Fruit fly (Drosophila melanogaster) whole organism, wandering third instar larva: ENCODE results near the gene CG18764.

Experiments
- Abd-B ChIP-seq: fragments of >200 bp; optimal IDR thresholded peaks from 2 replicates; lab custom pipeline; 2017; ENCODE audit warnings: missing biosample characterization, missing genetic modification characterization
- CG32264 ChIP-seq: fragments of 200-800 bp; sonication (Bioruptor generic); optimal IDR thresholded peaks from 2 replicates; lab custom pipeline; 2016; ENCODE audit warnings: missing biosample characterization, missing genetic modification characterization
- CG9705 ChIP-seq: fragments of 200-800 bp; sonication (Bioruptor generic); optimal IDR thresholded peaks from 2 replicates; lab custom pipeline; 2018; ENCODE audit warnings: missing biosample characterization, mild to moderate bottlenecking, missing genetic modification characterization
- CrebA ChIP-seq: fragments of 200-800 bp; sonication (Bioruptor generic); optimal IDR thresholded peaks from 2 replicates; lab custom pipeline; 2016; ENCODE audit warnings: missing biosample characterization, mild to moderate bottlenecking, missing genetic modification characterization, borderline replicate concordance
- Dif ChIP-seq: fragments of 200-275, 200-300 bp; sonication (Bioruptor generic); optimal IDR thresholded peaks from 2 replicates; lab custom pipeline; 2018; ENCODE audit warnings: missing biosample characterization, missing genetic modification characterization; ENCODE audit not compliant: partially characterized antibody
- GATAd ChIP-seq: sonication (Bioruptor generic); optimal IDR thresholded peaks from 2 replicates; lab custom pipeline; 2016; ENCODE audit warnings: missing biosample characterization, missing genetic modification characterization
- HLH106 ChIP-seq: fragments of 200-800 bp; optimal IDR thresholded peaks from 3 replicates; lab custom pipeline; 2019; ENCODE audit warnings: missing biosample characterization, mild to moderate bottlenecking, missing genetic modification characterization, moderate library complexity
- Hnf4 ChIP-seq: fragments of 200-800 bp; sonication (Bioruptor generic); optimal IDR thresholded peaks from 2 replicates; lab custom pipeline; 2016; ENCODE audit warnings: missing biosample characterization, mild to moderate bottlenecking, missing genetic modification characterization
- Hr78 ChIP-seq: fragments of >200 bp; optimal IDR thresholded peaks from 2 replicates; lab custom pipeline; 2017; ENCODE audit warnings: missing biosample characterization, missing genetic modification characterization
- Hr83 ChIP-seq: fragments of 200-300 bp; sonication (Bioruptor generic); optimal IDR thresholded peaks from 2 replicates; lab custom pipeline; 2016; ENCODE audit warnings: missing biosample characterization, mild to moderate bottlenecking, missing genetic modification characterization, moderate library complexity; ENCODE audit not compliant: poor library complexity, severe bottlenecking
- Jra ChIP-seq: sonication (Bioruptor generic); optimal IDR thresholded peaks from 2 replicates; lab custom pipeline; 2016; ENCODE audit warnings: missing biosample characterization, missing genetic modification characterization
- Myc ChIP-seq: fragments of >200 bp; optimal IDR thresholded peaks from 2 replicates; lab custom pipeline; 2017
- OdsH ChIP-seq: fragments of 200-800 bp; sonication (Bioruptor generic); optimal IDR thresholded peaks from 2 replicates; lab custom pipeline; 2016; ENCODE audit warnings: missing biosample characterization, mild to moderate bottlenecking, missing genetic modification characterization
- Rel ChIP-seq, 2 experiments: fragments of 200-800 bp; sonication (Bioruptor generic) in 1 of 2; optimal IDR thresholded peaks; 2 replicates in 1 of 2; 3 replicates in 1 of 2; lab custom pipeline; 2016 to 2019; ENCODE audit warnings: mild to moderate bottlenecking in 2 of 2, missing biosample characterization in 2 of 2, missing genetic modification characterization in 2 of 2, moderate library complexity in 1 of 2
- Sp1 ChIP-seq: fragments of 200-800 bp; sonication (Bioruptor generic); optimal IDR thresholded peaks from 3 replicates; lab custom pipeline; 2019; ENCODE audit warnings: missing biosample characterization, mild to moderate bottlenecking, missing genetic modification characterization, moderate library complexity
- Vsx2 ChIP-seq: fragments of 200-300, 225-300 bp; sonication (Bioruptor generic); optimal IDR thresholded peaks from 2 replicates; lab custom pipeline; 2018; ENCODE audit warnings: missing biosample characterization, missing genetic modification characterization; ENCODE audit not compliant: partially characterized antibody
- br ChIP-seq: fragments of 200-800 bp; sonication (Bioruptor generic); optimal IDR thresholded peaks from 2 replicates; lab custom pipeline; 2016; ENCODE audit warnings: missing biosample characterization, missing genetic modification characterization
- brk ChIP-seq: fragments of 200-800 bp; sonication (Bioruptor generic); optimal IDR thresholded peaks from 2 replicates; lab custom pipeline; 2016; ENCODE audit warnings: missing biosample characterization, mild to moderate bottlenecking, missing genetic modification characterization
- dl ChIP-seq, 2 experiments: fragments of 175-275, 200-275 bp in 1 of 2; fragments of 200-275 bp in 1 of 2; sonication (Bioruptor generic); optimal IDR thresholded peaks; lab custom pipeline; 2018; ENCODE audit warnings: mild to moderate bottlenecking in 2 of 2, missing biosample characterization in 2 of 2, missing genetic modification characterization in 2 of 2, moderate library complexity in 2 of 2; ENCODE audit not compliant: partially characterized antibody in 2 of 2, insufficient read depth in 1 of 2
- dmrt93B ChIP-seq: fragments of 200-800 bp; sonication (Bioruptor generic); optimal IDR thresholded peaks from 2 replicates; lab custom pipeline; 2018; ENCODE audit warnings: missing biosample characterization, mild to moderate bottlenecking, missing genetic modification characterization
- dsf ChIP-seq: sonication (Bioruptor generic); optimal IDR thresholded peaks from 2 replicates; lab custom pipeline; 2016; ENCODE audit warnings: missing biosample characterization, missing genetic modification characterization, borderline replicate concordance
- ey ChIP-seq: fragments of 200-800 bp; sonication (Bioruptor generic); optimal IDR thresholded peaks from 2 replicates; lab custom pipeline; 2016; ENCODE audit warnings: missing biosample characterization, missing genetic modification characterization
- foxo ChIP-seq, 2 experiments: fragments of 200-800 bp; sonication (Bioruptor generic); optimal IDR thresholded peaks; 2 replicates in 1 of 2; 3 replicates in 1 of 2; lab custom pipeline; 2016 to 2017; ENCODE audit warnings: missing biosample characterization in 2 of 2, missing genetic modification characterization in 2 of 2
- fru ChIP-seq: fragments of 200-800 bp; sonication (Bioruptor generic); optimal IDR thresholded peaks from 3 replicates; lab custom pipeline; 2016; ENCODE audit warnings: missing biosample characterization, mild to moderate bottlenecking, missing genetic modification characterization
- h ChIP-seq: fragments of 200-800 bp; sonication (Bioruptor generic); optimal IDR thresholded peaks from 3 replicates; lab custom pipeline; 2016; ENCODE audit warnings: missing biosample characterization, mild to moderate bottlenecking, missing genetic modification characterization
- jim ChIP-seq: fragments of 175-275, 200-325 bp; sonication (Bioruptor generic); optimal IDR thresholded peaks from 2 replicates; lab custom pipeline; 2016; ENCODE audit warnings: missing biosample characterization, mild to moderate bottlenecking, missing genetic modification characterization
- lola ChIP-seq: fragments of >200 bp; optimal IDR thresholded peaks from 2 replicates; lab custom pipeline; 2017; ENCODE audit warnings: missing biosample characterization, missing genetic modification characterization
- pan ChIP-seq: fragments of >200 bp; optimal IDR thresholded peaks from 2 replicates; lab custom pipeline; 2017
- psq ChIP-seq: fragments of 200-800 bp; sonication (Bioruptor generic); optimal IDR thresholded peaks from 3 replicates; lab custom pipeline; 2017; ENCODE audit warnings: missing biosample characterization, mild to moderate bottlenecking, missing genetic modification characterization, moderate library complexity
- rgr ChIP-seq: fragments of 200-800 bp; sonication (Bioruptor generic); optimal IDR thresholded peaks from 3 replicates; lab custom pipeline; 2016; ENCODE audit warnings: missing biosample characterization, mild to moderate bottlenecking, missing genetic modification characterization
- sage ChIP-seq: fragments of 200-800 bp; sonication (Bioruptor generic); optimal IDR thresholded peaks from 2 replicates; lab custom pipeline; 2016; ENCODE audit warnings: missing biosample characterization, mild to moderate bottlenecking, missing genetic modification characterization
- sv ChIP-seq: fragments of 200-800 bp; sonication (Bioruptor generic); optimal IDR thresholded peaks from 3 replicates; lab custom pipeline; 2016; ENCODE audit warnings: missing biosample characterization, missing genetic modification characterization
- tai ChIP-seq: sonication (Bioruptor generic); optimal IDR thresholded peaks from 2 replicates; lab custom pipeline; 2016; ENCODE audit warnings: missing biosample characterization, missing genetic modification characterization
- usp ChIP-seq: fragments of >200 bp; optimal IDR thresholded peaks from 2 replicates; lab custom pipeline; 2017; ENCODE audit warnings: missing biosample characterization, missing genetic modification characterization
- woc ChIP-seq: sonication (Bioruptor generic); optimal IDR thresholded peaks from 2 replicates; lab custom pipeline; 2016; ENCODE audit warnings: missing biosample characterization, mild to moderate bottlenecking, missing genetic modification characterization

The CG18764 gene

dm6 chr3R:11617849-11618248 is 8.8 kb upstream of the CG18764 start:
- TF ChIP-seq Hr83 (GFP tag; lab: Kevin White, UChicago) (no peak), dsf (GFP tag; lab: Kevin White, UChicago) (no peak), dl (GFP tag; optimal IDR thresholded peaks at IDR 0.05; lab: Kevin White, UChicago; ENCODE audit: insufficient read depth in 1 of 2, partially characterized antibody in 2 of 2) (no peak), lola (GFP tag; lab: Kevin White, UChicago) (no peak)
- TF ChIP-seq, all 38 proteins: peak for 0

- no peak for TF ChIP-seq CG32264 (GFP tag; lab: Kevin White, UChicago)
- no peak for TF ChIP-seq dmrt93B (GFP tag; lab: Kevin White, UChicago)
- TF ChIP-seq jim, result no peak
- TF ChIP-seq lola (GFP tag; lab: Kevin White, UChicago), result no peak
- no peak for TF ChIP-seq pan (lab: Kevin White, UChicago)
- TF ChIP-seq foxo (GFP tag; optimal IDR thresholded peaks at IDR 0.05; lab: Kevin White, UChicago), result no peak
Observed at dm6 chr3R:11618879-11619278, 7.8 kb upstream of the CG18764 start.

dm6 chr3R:11619709-11620409 is 6.8 kb upstream of the CG18764 start, which contains the start of the genes Jupiter and CG14710:
TSS of gene Jupiter (minus strand) at chr3R:11619906.
TSS of gene CG14710 (plus strand) at chr3R:11620090.
- TF ChIP-seq ey (peak; percentile 67), brk (GFP tag; lab: Kevin White, UChicago) (no peak), rgr (peak; percentile 33), usp (GFP tag; lab: Kevin White, UChicago) (no peak), Hr83 (GFP tag; lab: Kevin White, UChicago) (peak; percentile 79), Vsx2 (GFP tag; lab: Kevin White, UChicago) (no peak), OdsH (GFP tag; lab: Kevin White, UChicago) (peak; percentile 48), Sp1 (GFP tag; lab: Kevin White, UChicago) (peak; percentile 60), Rel (GFP tag; optimal IDR thresholded peaks at IDR 0.05; lab: Kevin White, UChicago) (no peak), Rel (tag; optimal IDR thresholded peaks at IDR 0.05; lab: Kevin White, UChicago) (peak; percentile 47), Jra (peak; percentile 29), psq (peak; percentile 37), foxo (GFP tag; optimal IDR thresholded peaks at IDR 0.05; lab: Kevin White, UChicago) (peak in 1 of 2 experiments; percentile 73), Abd-B (no peak), Myc (lab: Kevin White, UChicago) (peak; percentile 46), GATAd (GFP tag; lab: Kevin White, UChicago) (no peak), HLH106 (tag; lab: Kevin White, UChicago) (peak; percentile 63), br (GFP tag; lab: Kevin White, UChicago) (peak; percentile 3), dmrt93B (GFP tag; lab: Kevin White, UChicago) (no peak), h (GFP tag; lab: Kevin White, UChicago) (peak; percentile 68), CG9705 (GFP tag; lab: Kevin White, UChicago) (peak; percentile 56), dsf (GFP tag; lab: Kevin White, UChicago) (peak; percentile 36), tai (GFP tag; lab: Kevin White, UChicago) (no peak), fru (peak; percentile 60), Hnf4 (peak; percentile 76), sv (GFP tag; lab: Kevin White, UChicago) (peak; percentile 62), woc (GFP tag; lab: Kevin White, UChicago) (peak; percentile 37), CrebA (GFP tag; lab: Kevin White, UChicago) (no peak), Dif (GFP tag; lab: Kevin White, UChicago) (no peak), jim (peak; percentile 10)

dm6 chr3R:11623025-11623424 is 3.7 kb upstream of the CG18764 start, which contains the start of gene CG14711:
TSS of gene CG14711 (plus strand) at chr3R:11623339.
- no peak for TF ChIP-seq CrebA (GFP tag; lab: Kevin White, UChicago)
- TF ChIP-seq dsf (GFP tag; lab: Kevin White, UChicago), result peak; percentile 64
- TF ChIP-seq psq, result peak; percentile 76
- no peak for TF ChIP-seq sage
- peak; percentile 73 for TF ChIP-seq ey
- peak; percentile 76 for TF ChIP-seq OdsH (GFP tag; lab: Kevin White, UChicago)
- no peak for TF ChIP-seq Rel (GFP tag; optimal IDR thresholded peaks at IDR 0.05; lab: Kevin White, UChicago)
- TF ChIP-seq Rel (tag; optimal IDR thresholded peaks at IDR 0.05; lab: Kevin White, UChicago), result peak; percentile 93
- peak; percentile 80 for TF ChIP-seq sv (GFP tag; lab: Kevin White, UChicago)
- TF ChIP-seq Jra, result no peak
- no peak for TF ChIP-seq usp (GFP tag; lab: Kevin White, UChicago)
- TF ChIP-seq dl (GFP tag; optimal IDR thresholded peaks at IDR 0.05; lab: Kevin White, UChicago; ENCODE audit: insufficient read depth in 1 of 2, partially characterized antibody in 2 of 2), result no peak
- no peak for TF ChIP-seq jim
- peak in 1 of 2 experiments; percentile 89 for TF ChIP-seq foxo (GFP tag; optimal IDR thresholded peaks at IDR 0.05; lab: Kevin White, UChicago)
- peak; percentile 63 for TF ChIP-seq Hr83 (GFP tag; lab: Kevin White, UChicago)
- peak; percentile 84 for TF ChIP-seq HLH106 (tag; lab: Kevin White, UChicago)
- peak; percentile 83 for TF ChIP-seq Sp1 (GFP tag; lab: Kevin White, UChicago)
- no peak for TF ChIP-seq Hr78 (GFP tag; lab: Kevin White, UChicago)
- peak; percentile 78 for TF ChIP-seq CG9705 (GFP tag; lab: Kevin White, UChicago)
